Worm (Caenorhabditis elegans): ENCODE data around the gene cox-6B.

DNA sequence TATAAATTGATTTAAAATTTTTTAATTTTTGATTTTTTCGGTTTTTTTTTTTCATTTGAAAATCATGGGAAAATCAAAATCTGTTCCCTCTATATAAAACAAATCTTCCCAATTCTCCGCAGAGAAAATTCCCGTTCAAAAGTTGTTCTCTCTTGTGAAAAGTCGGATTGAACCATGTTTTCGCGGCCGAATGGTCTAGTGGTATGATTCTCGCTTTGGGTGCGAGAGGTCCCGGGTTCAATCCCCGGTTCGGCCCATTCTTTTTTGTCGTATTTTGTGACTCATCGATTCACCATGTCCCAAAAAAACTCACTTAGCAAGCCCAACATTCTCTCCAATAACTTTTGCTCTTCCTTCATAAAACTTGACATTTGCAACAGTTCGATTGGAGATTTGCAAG, 12.1 kb downstream of the cox-6B start:
- TF ChIP-seq skn-1 (tag; optimal IDR thresholded peaks at IDR 0.05) (no peak), ZK546.5 (tag; optimal IDR thresholded peaks at IDR 0.05) (no peak), nhr-25 (tag; optimal IDR thresholded peaks at IDR 0.05) (no peak), dmd-4 (tag; optimal IDR thresholded peaks at IDR 0.05) (no peak), nhr-12 (tag; optimal IDR thresholded peaks at IDR 0.05) (no peak), nhr-11 (tag; optimal IDR thresholded peaks at IDR 0.05) (no peak), unc-39 (tag; optimal IDR thresholded peaks at IDR 0.05) (no peak), ama-1 (optimal IDR thresholded peaks at IDR 0.05) (no peak), lin-13 (GFP tag; optimal IDR thresholded peaks at IDR 0.05) (no peak), sma-9 (GFP tag; optimal IDR thresholded peaks at IDR 0.05) (no peak), sma-9 (tag; optimal IDR thresholded peaks at IDR 0.05) (no peak)

Measured in whole organism, L2 larva.